Worm (Caenorhabditis elegans) whole organism, L4 larva: ENCODE measurements around the gene F10E9.12.

ENCODE experiments used
- F37D6.2 ChIP-seq: sonication (generic microtip); optimal IDR thresholded peaks from 2 replicates; lab custom pipeline; 2016; ENCODE audit warnings: mild to moderate bottlenecking, missing genetic modification characterization, missing compliant biosample characterization
- R02D3.7 ChIP-seq: fragments of 150-350 bp; sonication (generic microtip); optimal IDR thresholded peaks from 3 replicates; lab custom pipeline; 2014; ENCODE audit warnings: missing biosample characterization, missing genetic modification characterization
- T20F7.1 ChIP-seq: fragments of 200-800 bp; sonication (Bioruptor generic); optimal IDR thresholded peaks from 2 replicates; lab custom pipeline; 2018; ENCODE audit warnings: mild to moderate bottlenecking, missing genetic modification characterization, missing compliant biosample characterization
- T26A8.4 ChIP-seq: fragments of 200-800 bp; sonication (Bioruptor generic); IDR thresholded peaks from 2 replicates; pipeline ENCODE4 v1.3.6; 2022; ENCODE audit warnings: missing genetic modification characterization, missing compliant biosample characterization
- Y105C5A.15 ChIP-seq: fragments of 200-800 bp; sonication (Bioruptor generic); IDR thresholded peaks from 2 replicates; pipeline ENCODE4 v1.3.6; 2022; ENCODE audit warnings: missing genetic modification characterization, missing compliant biosample characterization
- Y48G9A.11 ChIP-seq: fragments of 200-800 bp; sonication (Bioruptor generic); IDR thresholded peaks from 2 replicates; pipeline ENCODE4 v1.3.6; 2022; ENCODE audit warnings: missing genetic modification reagents, missing genetic modification characterization, missing compliant biosample characterization
- Y75B8A.6 ChIP-seq: fragments of 200-800 bp; sonication (Bioruptor generic); IDR thresholded peaks from 2 replicates; pipeline ENCODE4 v1.3.6; 2022; ENCODE audit warnings: missing genetic modification reagents, missing genetic modification characterization, missing compliant biosample characterization
- ZK546.5 ChIP-seq, 2 experiments: sonication (generic microtip); optimal IDR thresholded peaks; 2 replicates each; lab custom pipeline; 2017; ENCODE audit warnings: missing biosample characterization in 2 of 2, missing genetic modification characterization in 2 of 2
- aly-2 ChIP-seq: sonication (generic microtip); optimal IDR thresholded peaks from 2 replicates; lab custom pipeline; 2018; ENCODE audit warnings: missing biosample characterization, missing genetic modification characterization
- ama-1 ChIP-seq: fragments of 150-350 bp; optimal IDR thresholded peaks from 2 replicates; lab custom pipeline; 2014; ENCODE audit warnings: inconsistent platforms, mixed read lengths
- arid-1 ChIP-seq: fragments of 200-800 bp; sonication (Bioruptor generic); conservative IDR thresholded peaks from 2 replicates; pipeline ENCODE4 v1.3.6; 2022; ENCODE audit warnings: missing genetic modification reagents, missing genetic modification characterization, missing compliant biosample characterization
- ceh-20 ChIP-seq: fragments of 200-800 bp; sonication (Bioruptor generic); IDR thresholded peaks from 2 replicates; pipeline ENCODE4 v1.3.6; 2022; ENCODE audit warnings: missing genetic modification reagents, missing genetic modification characterization, missing compliant biosample characterization
- ceh-28 ChIP-seq: fragments of 150-350 bp; optimal IDR thresholded peaks from 2 replicates; lab custom pipeline; 2014; ENCODE audit warnings: missing biosample characterization, missing genetic modification reagents, missing genetic modification characterization
- ceh-32 ChIP-seq: sonication (generic microtip); optimal IDR thresholded peaks from 2 replicates; lab custom pipeline; 2016; ENCODE audit warnings: mild to moderate bottlenecking, missing genetic modification characterization, missing compliant biosample characterization; ENCODE audit not compliant: poor library complexity
- ceh-44 ChIP-seq: fragments of 200-800 bp; sonication (Bioruptor generic); IDR thresholded peaks from 2 replicates; pipeline ENCODE4 v1.3.6; 2022; ENCODE audit warnings: missing genetic modification reagents, missing genetic modification characterization, missing compliant biosample characterization
- daf-12 ChIP-seq: fragments of 150-350 bp; optimal IDR thresholded peaks from 2 replicates; lab custom pipeline; 2014; ENCODE audit warnings: missing biosample characterization, missing genetic modification reagents, missing genetic modification characterization
- daf-16 ChIP-seq, 3 experiments: sonication (generic microtip); optimal IDR thresholded peaks; 2 replicates each; lab custom pipeline; 2016 to 2017; ENCODE audit warnings: missing genetic modification characterization in 3 of 3, missing genetic modification reagents in 3 of 3, mild to moderate bottlenecking in 2 of 3, missing compliant biosample characterization in 2 of 3, missing biosample characterization in 1 of 3, moderate library complexity in 1 of 3
- dmd-9 ChIP-seq: fragments of 200-800 bp; sonication (Bioruptor generic); IDR thresholded peaks from 2 replicates; pipeline ENCODE4 v1.3.6; 2022; ENCODE audit warnings: missing genetic modification reagents, missing genetic modification characterization, missing compliant biosample characterization
- dpl-1 ChIP-seq: fragments of 150-350 bp; optimal IDR thresholded peaks from 2 replicates; lab custom pipeline; 2014; ENCODE audit warnings: missing biosample characterization, missing genetic modification reagents, missing genetic modification characterization
- egl-27 ChIP-seq: sonication (generic microtip); optimal IDR thresholded peaks from 3 replicates; lab custom pipeline; 2017; ENCODE audit warnings: missing biosample characterization, missing genetic modification reagents, missing genetic modification characterization
- egl-43 ChIP-seq: fragments of 200-800 bp; sonication (Bioruptor generic); IDR thresholded peaks from 2 replicates; pipeline ENCODE4 v1.3.6; 2022; ENCODE audit warnings: missing genetic modification reagents, missing genetic modification characterization, missing compliant biosample characterization
- fkh-10 ChIP-seq: fragments of 150-350 bp; optimal IDR thresholded peaks from 2 replicates; lab custom pipeline; 2014; ENCODE audit warnings: missing biosample characterization, missing genetic modification reagents, missing genetic modification characterization
- hlh-11 ChIP-seq: fragments of 200-800 bp; sonication (Bioruptor generic); optimal IDR thresholded peaks from 2 replicates; lab custom pipeline; 2018; ENCODE audit warnings: mild to moderate bottlenecking, missing genetic modification characterization, missing compliant biosample characterization
- hlh-30 ChIP-seq: sonication (generic microtip); optimal IDR thresholded peaks from 2 replicates; lab custom pipeline; 2017; ENCODE audit warnings: antibody characterized with exemption, mild to moderate bottlenecking, missing genetic modification characterization, missing compliant biosample characterization; ENCODE audit not compliant: insufficient read depth
- hmg-1.1 ChIP-seq: fragments of 200-800 bp; sonication (Bioruptor generic); IDR thresholded peaks from 2 replicates; pipeline ENCODE4 v1.3.6; 2022; ENCODE audit warnings: missing genetic modification reagents, missing genetic modification characterization, missing compliant biosample characterization
- jun-1 ChIP-seq: fragments of 150-350 bp; optimal IDR thresholded peaks from 2 replicates; lab custom pipeline; 2014; ENCODE audit warnings: missing biosample characterization, missing genetic modification reagents, missing genetic modification characterization
- lim-7 ChIP-seq: fragments of 200-800 bp; sonication (Bioruptor generic); IDR thresholded peaks from 2 replicates; pipeline ENCODE4 v1.3.6; 2022; ENCODE audit warnings: missing genetic modification characterization, missing compliant biosample characterization
- lin-13 ChIP-seq: fragments of 150-350 bp; optimal IDR thresholded peaks from 2 replicates; lab custom pipeline; 2014; ENCODE audit warnings: missing biosample characterization, missing genetic modification reagents, missing genetic modification characterization
- lin-39 ChIP-seq: fragments of 150-350 bp; optimal IDR thresholded peaks from 2 replicates; lab custom pipeline; 2014; ENCODE audit warnings: missing biosample characterization, missing genetic modification reagents, missing genetic modification characterization
- mep-1 ChIP-seq: fragments of 150-350 bp; sonication (generic microtip); optimal IDR thresholded peaks from 3 replicates; lab custom pipeline; 2014; ENCODE audit warnings: missing biosample characterization, missing genetic modification characterization
- mes-2 ChIP-seq: sonication (generic microtip); optimal IDR thresholded peaks from 2 replicates; lab custom pipeline; 2016; ENCODE audit warnings: missing genotype, mild to moderate bottlenecking, missing genetic modification characterization, missing compliant biosample characterization; ENCODE audit not compliant: poor library complexity, severe bottlenecking
- mxl-3 ChIP-seq: fragments of 200-800 bp; sonication (Bioruptor generic); optimal IDR thresholded peaks from 2 replicates; lab custom pipeline; 2018; ENCODE audit warnings: mild to moderate bottlenecking, missing genetic modification characterization, missing compliant biosample characterization
- nhr-102 ChIP-seq: sonication (generic microtip); optimal IDR thresholded peaks from 2 replicates; lab custom pipeline; 2016; ENCODE audit warnings: mild to moderate bottlenecking, missing genetic modification characterization, moderate library complexity, missing compliant biosample characterization
- nhr-48 ChIP-seq: sonication (generic microtip); optimal IDR thresholded peaks from 2 replicates; lab custom pipeline; 2016; ENCODE audit warnings: mild to moderate bottlenecking, missing genetic modification characterization, missing compliant biosample characterization
- nhr-76 ChIP-seq: fragments of 150-350 bp; optimal IDR thresholded peaks from 2 replicates; lab custom pipeline; 2014; ENCODE audit warnings: missing biosample characterization, missing genetic modification characterization
- nhr-77 ChIP-seq: fragments of 150-350 bp; optimal IDR thresholded peaks from 2 replicates; lab custom pipeline; 2014; ENCODE audit warnings: missing biosample characterization, missing genetic modification characterization
- pha-4 ChIP-seq, 2 experiments: fragments of 150-350 bp in 1 of 2; fragments of 200-800 bp in 1 of 2; sonication (Bioruptor generic) in 1 of 2; IDR thresholded peaks in 1 of 2; optimal IDR thresholded peaks in 1 of 2; 2 replicates each; pipeline versions ENCODE4 v1.3.6 to Lab custom; 2014 to 2022; ENCODE audit warnings: missing genetic modification characterization in 2 of 2, missing genetic modification reagents in 2 of 2, missing biosample characterization in 1 of 2, missing compliant biosample characterization in 1 of 2
- pqm-1 ChIP-seq: sonication (generic microtip); optimal IDR thresholded peaks from 2 replicates; lab custom pipeline; 2017; ENCODE audit warnings: missing biosample characterization, missing genetic modification characterization
- rbr-2 ChIP-seq: sonication (generic microtip); optimal IDR thresholded peaks from 2 replicates; lab custom pipeline; 2016; ENCODE audit warnings: missing genotype, missing genetic modification characterization, missing compliant biosample characterization
- snpc-4 ChIP-seq: fragments of 150-350 bp; optimal IDR thresholded peaks from 2 replicates; lab custom pipeline; 2014; ENCODE audit warnings: missing biosample characterization, missing genetic modification characterization
- tra-1 ChIP-seq: fragments of 200-800 bp; sonication (Bioruptor generic); IDR thresholded peaks from 2 replicates; pipeline ENCODE4 v1.3.6; 2022; ENCODE audit warnings: missing genetic modification reagents, missing genetic modification characterization, missing compliant biosample characterization
- unc-130 ChIP-seq: sonication (generic microtip); optimal IDR thresholded peaks from 2 replicates; lab custom pipeline; 2016; ENCODE audit warnings: missing genetic modification reagents, missing genetic modification characterization, missing compliant biosample characterization
- unc-39 ChIP-seq: sonication (generic microtip); optimal IDR thresholded peaks from 2 replicates; lab custom pipeline; 2017; ENCODE audit warnings: missing biosample characterization, missing genetic modification characterization
- unc-62 ChIP-seq, 3 experiments: fragments of 150-350 bp in 1 of 3; sonication (generic microtip); optimal IDR thresholded peaks in 2 of 3; peaks in 1 of 3; 1 replicate in 1 of 3; 2 replicates in 2 of 3; lab custom pipeline; 2014 to 2017; ENCODE audit warnings: missing biosample characterization in 3 of 3, missing genetic modification characterization in 3 of 3, missing genetic modification reagents in 3 of 3, missing genotype in 1 of 3
- vab-7 ChIP-seq: fragments of 200-800 bp; sonication (Bioruptor generic); IDR thresholded peaks from 2 replicates; pipeline ENCODE4 v1.3.6; 2022; ENCODE audit warnings: missing genetic modification reagents, missing genetic modification characterization, missing compliant biosample characterization
- zag-1 ChIP-seq: fragments of 150-350 bp; optimal IDR thresholded peaks from 2 replicates; lab custom pipeline; 2014; ENCODE audit warnings: missing biosample characterization, missing genetic modification characterization
- zfp-2 ChIP-seq: sonication (generic microtip); optimal IDR thresholded peaks from 2 replicates; lab custom pipeline; 2016; ENCODE audit warnings: mild to moderate bottlenecking, missing genetic modification characterization, missing compliant biosample characterization
- zip-11 ChIP-seq: fragments of 200-800 bp; sonication (Bioruptor generic); IDR thresholded peaks from 2 replicates; pipeline ENCODE4 v1.3.6; 2022; ENCODE audit warnings: missing genetic modification characterization, missing compliant biosample characterization
- zip-2 ChIP-seq: fragments of 150-350 bp; optimal IDR thresholded peaks from 2 replicates; lab custom pipeline; 2014; ENCODE audit warnings: missing biosample characterization, missing genetic modification characterization
- ztf-7 ChIP-seq: fragments of 150-350 bp; optimal IDR thresholded peaks from 2 replicates; lab custom pipeline; 2014; ENCODE audit warnings: missing biosample characterization, missing genetic modification characterization

F10E9.12 gene

ce11 chrIII:8319100-8319499 is 5.2 kb upstream of the F10E9.12 start, which contains the start of gene F10E9.11 (continued):
- TF ChIP-seq daf-16 (GFP tag; optimal IDR thresholded peaks at IDR 0.05; lab: Kevin White, UChicago) (no peak), daf-16 (tag; optimal IDR thresholded peaks at IDR 0.05; lab: Kevin White, UChicago) (no peak), mes-2 (tag; lab: Kevin White, UChicago) (peak; percentile 98), Y48G9A.11 (peak; percentile 82), T26A8.4 (GFP tag; lab: Robert Waterston, UW) (peak; percentile 45; the same call in 1 of the 2 replicates), F37D6.2 (tag; lab: Kevin White, UChicago) (peak; percentile 56), pqm-1 (tag; lab: Kevin White, UChicago) (no peak), pha-4 (GFP tag; IDR thresholded peaks at IDR 0.05; lab: Robert Waterston, UW) (no peak), pha-4 (tag; optimal IDR thresholded peaks at IDR 0.05; lab: Kevin White, UChicago) (peak; percentile 18), arid-1 (peak; percentile 73; the same call in 1 of the 2 replicates), hmg-1.1 (peak; percentile 63), R02D3.7 (tag; lab: Kevin White, UChicago) (no peak), unc-62 (GFP tag; optimal IDR thresholded peaks at IDR 0.05 in 1 of 2; lab: Kevin White, UChicago) (peak in 1 of 2 experiments; percentile 17), unc-62 (tag; optimal IDR thresholded peaks at IDR 0.05; lab: Kevin White, UChicago) (no peak), hlh-11 (tag; lab: Kevin White, UChicago) (no peak), lim-7 (GFP tag; lab: Robert Waterston, UW) (no peak), mep-1 (tag; lab: Kevin White, UChicago) (peak; percentile 58), nhr-76 (no peak), egl-43 (GFP tag; lab: Robert Waterston, UW) (no peak), lin-39 (tag; lab: Kevin White, UChicago) (no peak), Y105C5A.15 (GFP tag; lab: Robert Waterston, UW) (no peak), nhr-102 (tag; lab: Kevin White, UChicago) (peak; percentile 13), ceh-32 (tag; lab: Kevin White, UChicago) (no peak), hlh-30 (tag; lab: Kevin White, UChicago) (peak; percentile 57), daf-12 (tag; lab: Kevin White, UChicago) (no peak), lin-13 (GFP tag; lab: Kevin White, UChicago) (peak; percentile 22), nhr-48 (peak; percentile 24), Y75B8A.6 (GFP tag; lab: Robert Waterston, UW) (no peak), T20F7.1 (GFP tag; lab: Kevin White, UChicago) (peak; percentile 36), dmd-9 (GFP tag; lab: Robert Waterston, UW) (no peak), unc-39 (no peak), egl-27 (tag; lab: Kevin White, UChicago) (no peak), ceh-20 (peak; percentile 26; the same call in 1 of the 2 replicates), mxl-3 (GFP tag; lab: Kevin White, UChicago) (peak; percentile 64), zip-11 (GFP tag; lab: Robert Waterston, UW) (no peak), vab-7 (GFP tag; lab: Robert Waterston, UW) (peak; percentile 37; the same call in 1 of the 2 replicates), ZK546.5 (tag; optimal IDR thresholded peaks at IDR 0.05; lab: Kevin White, UChicago) (no peak), jun-1 (no peak), ztf-7 (tag; lab: Kevin White, UChicago) (no peak), ceh-28 (no peak), zfp-2 (tag; lab: Kevin White, UChicago) (no peak), dpl-1 (GFP tag; lab: Kevin White, UChicago) (peak; percentile 96), fkh-10 (GFP tag; lab: Kevin White, UChicago) (no peak), ama-1 (no peak), unc-130 (GFP tag; lab: Kevin White, UChicago) (peak; percentile 96), zag-1 (tag; lab: Kevin White, UChicago) (no peak), zip-2 (tag; lab: Kevin White, UChicago) (no peak), tra-1 (0 out of 2 replicates have a peak, but pooled peaks have one; percentile 20), nhr-77 (tag; lab: Kevin White, UChicago) (no peak), rbr-2 (peak; percentile 46), ceh-44 (peak; percentile 48; the same call in 1 of the 2 replicates), snpc-4 (tag; lab: Kevin White, UChicago) (no peak), aly-2 (tag; lab: Kevin White, UChicago) (no peak)
